Fruit fly (Drosophila melanogaster) Kc167 (cell line): Measurements from ENCODE around the gene CG1273.

Experiments used
- Myc ChIP-seq: fragments of >200 bp; optimal IDR thresholded peaks from 2 replicates; lab custom pipeline; 2017; ENCODE audit warnings: missing external identifiers
- Sin3A ChIP-seq: fragments of >200 bp; optimal IDR thresholded peaks from 2 replicates; lab custom pipeline; 2018; ENCODE audit warnings: missing external identifiers
- h ChIP-seq: fragments of >200 bp; optimal IDR thresholded peaks from 3 replicates; lab custom pipeline; 2018; ENCODE audit warnings: missing external identifiers
- insv ChIP-seq: fragments of >200 bp; optimal IDR thresholded peaks from 3 replicates; lab custom pipeline; 2018; ENCODE audit warnings: missing external identifiers
- psq ChIP-seq: fragments of >200 bp; optimal IDR thresholded peaks from 2 replicates; lab custom pipeline; 2017; ENCODE audit warnings: missing external identifiers
- ttk ChIP-seq: sonication (Bioruptor generic); optimal IDR thresholded peaks from 2 replicates; lab custom pipeline; 2017; ENCODE audit warnings: missing external identifiers

CG1273 gene

DNA sequence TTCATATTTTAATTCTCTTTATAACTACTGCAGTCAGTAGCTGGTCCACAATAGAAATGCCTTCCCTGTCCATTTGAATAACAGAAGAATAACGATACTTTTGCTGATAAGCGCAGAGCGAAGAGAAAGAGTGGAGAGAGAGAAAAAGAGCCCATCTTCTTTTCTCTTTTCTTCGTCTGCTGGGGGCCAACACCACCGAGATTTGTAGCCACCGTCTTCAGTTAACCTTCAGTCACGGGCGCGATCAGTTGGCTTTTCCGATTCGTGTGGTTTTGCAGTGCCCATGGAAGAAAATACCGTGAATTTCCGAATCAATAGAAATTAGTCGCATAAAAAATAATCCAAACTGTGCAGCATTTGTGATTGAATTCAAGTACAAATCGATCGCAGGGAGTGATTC is at the start of gene CG1273:
Gene CG1273, plus strand, starts transcription at position 218 of the 400 bp plus-strand sequence.
- TF ChIP-seq h = no peak
- TF ChIP-seq psq (lab: Kevin White, UChicago) = no peak
- TF ChIP-seq Sin3A = no peak
- TF ChIP-seq ttk (lab: Kevin White, UChicago) = no peak
- no peak for TF ChIP-seq Myc (lab: Kevin White, UChicago)
- no peak for TF ChIP-seq insv (lab: Kevin White, UChicago)

DNA sequence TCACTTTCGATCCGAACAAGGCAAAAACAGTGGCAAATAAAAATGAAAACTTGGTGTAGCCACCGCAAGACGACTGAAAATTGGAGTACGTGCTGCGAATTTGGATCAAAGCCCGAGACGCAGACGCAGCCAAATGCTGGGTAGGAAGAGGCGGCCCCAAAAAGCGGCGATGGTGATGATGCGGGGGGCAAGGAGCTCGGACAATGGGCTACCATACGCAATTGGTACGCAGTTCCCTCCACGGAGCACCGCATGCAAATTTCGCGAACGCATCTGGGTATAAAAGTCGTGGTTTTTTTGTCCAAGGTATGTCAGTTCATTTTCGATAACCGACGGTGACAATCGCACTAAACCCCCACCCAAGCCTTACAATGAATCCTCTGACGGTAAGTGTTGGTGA is 48.4 kb upstream of the CG1273 start, which contains the start of gene Cpr64Ad:
Gene Cpr64Ad, plus strand, starts transcription at position 301 of the 400 bp plus-strand sequence.
- TF ChIP-seq Myc (lab: Kevin White, UChicago) = no peak
- no peak for TF ChIP-seq insv (lab: Kevin White, UChicago)
- no peak for TF ChIP-seq h
- no peak for TF ChIP-seq Sin3A
- no peak for TF ChIP-seq psq (lab: Kevin White, UChicago)
- TF ChIP-seq ttk (lab: Kevin White, UChicago) = no peak

DNA sequence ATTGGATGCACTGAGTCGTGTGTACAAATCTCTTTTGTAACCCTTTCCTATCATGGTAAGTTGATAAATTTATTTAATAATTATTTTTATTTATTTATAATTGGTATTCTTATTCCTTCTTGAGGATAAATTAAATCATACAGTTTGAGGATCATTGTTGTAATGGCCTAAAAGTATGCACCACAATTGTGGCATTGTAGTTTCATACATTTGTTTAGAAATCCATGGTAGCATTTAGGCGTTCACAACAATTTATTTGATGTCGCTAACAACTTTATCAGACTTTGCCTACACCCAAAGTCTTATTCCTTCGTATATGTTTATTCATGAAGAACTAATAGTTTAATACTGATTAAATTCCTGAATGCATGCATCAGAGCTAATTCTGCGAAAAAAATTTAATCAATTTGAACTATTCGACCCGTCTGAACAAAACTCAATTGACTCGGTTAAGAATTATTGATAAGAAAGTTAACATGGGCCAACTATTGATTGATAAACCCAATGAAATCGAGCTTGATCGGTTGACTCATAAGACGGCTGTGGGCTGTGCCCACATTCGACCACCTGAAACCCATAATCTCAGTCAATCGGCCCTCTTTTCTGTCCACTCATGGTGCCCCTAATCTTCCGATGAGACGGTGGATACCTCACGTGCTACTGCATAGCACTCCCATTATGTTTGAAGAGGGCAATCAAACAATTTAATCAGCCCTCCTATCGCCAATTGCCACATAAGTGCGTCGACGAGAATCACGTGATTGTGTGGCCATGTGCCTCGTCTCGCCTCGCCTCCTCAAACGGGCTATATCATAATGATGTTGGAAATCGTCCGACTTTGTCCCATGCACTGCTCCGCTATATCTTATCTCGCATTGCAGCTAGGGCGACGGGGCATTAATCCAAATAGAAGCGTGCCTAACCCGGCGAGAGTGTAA is 44.0 kb upstream of the CG1273 start:
- TF ChIP-seq ttk (lab: Kevin White, UChicago) (no peak), Myc (lab: Kevin White, UChicago) (no peak), insv (lab: Kevin White, UChicago) (no peak), h (no peak), Sin3A (no peak), psq (lab: Kevin White, UChicago) (no peak)

- TF ChIP-seq ttk (lab: Kevin White, UChicago) = no peak
- no peak for TF ChIP-seq Myc (lab: Kevin White, UChicago)
- TF ChIP-seq h = no peak
- TF ChIP-seq Sin3A = no peak
- no peak for TF ChIP-seq psq (lab: Kevin White, UChicago)
- no peak for TF ChIP-seq insv (lab: Kevin White, UChicago)
Observed at dm6 chr3L:4220679-4221078, 42.8 kb upstream of the CG1273 start.

- TF ChIP-seq h (no peak), insv (lab: Kevin White, UChicago) (no peak), psq (lab: Kevin White, UChicago) (no peak), Myc (lab: Kevin White, UChicago) (no peak), ttk (lab: Kevin White, UChicago) (no peak), Sin3A (no peak)
Observed at dm6 chr3L:4221226-4221770, 42.2 kb upstream of the CG1273 start.

DNA sequence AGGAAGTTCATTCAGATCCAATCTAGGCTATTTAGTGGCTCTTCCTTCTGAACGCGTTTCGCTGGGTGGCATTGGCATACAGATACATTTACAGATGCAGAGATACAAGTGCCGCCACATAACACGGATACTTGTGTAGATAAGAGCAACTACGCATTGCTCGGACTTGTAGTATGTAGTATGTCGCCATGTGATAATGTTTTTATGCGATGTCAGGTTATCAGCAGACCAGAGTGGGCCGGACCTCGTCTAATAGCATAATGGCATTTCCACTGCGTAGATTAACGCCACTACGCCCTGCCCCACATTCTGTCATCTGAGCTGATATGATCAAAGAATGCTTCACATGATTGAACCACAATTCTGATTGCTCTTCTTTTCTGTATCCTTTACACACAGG is 41.7 kb upstream of the CG1273 start:
- TF ChIP-seq insv (lab: Kevin White, UChicago) = no peak
- no peak for TF ChIP-seq Sin3A
- TF ChIP-seq h = no peak
- TF ChIP-seq psq (lab: Kevin White, UChicago) = no peak
- no peak for TF ChIP-seq Myc (lab: Kevin White, UChicago)
- no peak for TF ChIP-seq ttk (lab: Kevin White, UChicago)

- TF ChIP-seq Myc (lab: Kevin White, UChicago) (no peak), ttk (lab: Kevin White, UChicago) (no peak), Sin3A (no peak), psq (lab: Kevin White, UChicago) (no peak), h (no peak), insv (lab: Kevin White, UChicago) (no peak)
Observed at dm6 chr3L:4225647-4226470, 37.7 kb upstream of the CG1273 start.

- no peak for TF ChIP-seq ttk (lab: Kevin White, UChicago)
- TF ChIP-seq Sin3A = no peak
- TF ChIP-seq Myc (lab: Kevin White, UChicago) = no peak
- TF ChIP-seq h = no peak
- no peak for TF ChIP-seq insv (lab: Kevin White, UChicago)
- no peak for TF ChIP-seq psq (lab: Kevin White, UChicago)
Observed at dm6 chr3L:4227164-4227563, 36.4 kb upstream of the CG1273 start, which contains the start of gene CG46460. CG46460 (minus strand) TSS chr3L:4227302.

dm6 chr3L:4228187-4228836 is 35.2 kb upstream of the CG1273 start:
- TF ChIP-seq Myc (lab: Kevin White, UChicago) (no peak), ttk (lab: Kevin White, UChicago) (no peak), psq (lab: Kevin White, UChicago) (no peak), insv (lab: Kevin White, UChicago) (no peak), Sin3A (no peak), h (no peak)

DNA sequence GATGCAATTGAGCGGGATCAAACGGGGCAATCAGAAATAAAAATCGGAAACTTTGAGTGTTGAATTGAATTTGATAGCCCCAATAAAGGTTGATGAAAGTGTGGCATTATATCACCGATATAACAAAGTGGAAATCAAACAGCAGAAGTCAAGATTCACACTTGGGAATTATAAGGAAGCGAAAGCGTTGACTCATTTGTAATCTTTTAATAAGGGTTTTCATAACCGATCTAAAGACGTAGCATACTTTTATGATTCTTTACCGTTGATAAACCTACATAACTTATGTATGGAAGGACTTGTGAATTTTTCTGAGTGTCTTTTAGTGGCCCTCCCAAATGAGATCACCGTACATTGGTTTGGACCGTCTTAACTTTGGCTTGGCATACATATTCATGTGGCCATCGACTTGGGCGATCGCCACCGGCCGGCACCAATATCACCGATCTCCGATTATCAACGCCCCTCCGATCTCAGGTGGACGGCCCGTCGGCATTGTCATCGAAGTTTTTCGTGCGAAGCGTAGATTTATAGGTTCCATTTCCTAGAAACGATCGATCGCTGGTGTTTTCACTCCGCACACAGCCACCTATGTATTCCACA is 34.1 kb upstream of the CG1273 start:
- TF ChIP-seq h = no peak
- no peak for TF ChIP-seq Sin3A
- no peak for TF ChIP-seq insv (lab: Kevin White, UChicago)
- TF ChIP-seq psq (lab: Kevin White, UChicago) = no peak
- no peak for TF ChIP-seq ttk (lab: Kevin White, UChicago)
- no peak for TF ChIP-seq Myc (lab: Kevin White, UChicago)
